Fruit fly (Drosophila melanogaster) whole organism, embryonic: ENCODE data around the gene CG9706.

ENCODE experiments used
- Atf6 ChIP-seq: fragments of 200-800 bp; sonication (Bioruptor generic); IDR thresholded peaks from 2 replicates; pipeline ENCODE4 v1.3.6; 2022; ENCODE audit warnings: missing biosample characterization, missing genetic modification characterization
- BEAF-32 ChIP-seq: fragments of 200-800 bp; sonication (Bioruptor generic); optimal IDR thresholded peaks from 3 replicates; lab custom pipeline; 2017; ENCODE audit warnings: missing biosample characterization, missing genetic modification characterization, mild to moderate bottlenecking, moderate library complexity, missing genetic modification reagents
- CG10321 ChIP-seq: fragments of 200-800 bp; sonication (Bioruptor generic); IDR thresholded peaks from 2 replicates; pipeline ENCODE4 v1.3.6; 2022; ENCODE audit warnings: missing biosample characterization, missing genetic modification characterization
- CG11093 ChIP-seq: fragments of 200-800 bp; sonication (Bioruptor generic); IDR thresholded peaks from 3 replicates; pipeline ENCODE4 v1.3.6; 2022; ENCODE audit warnings: missing biosample characterization, missing genetic modification characterization
- CG11560 ChIP-seq: fragments of 200-800 bp; sonication (Bioruptor generic); IDR thresholded peaks from 3 replicates; pipeline ENCODE4 v1.3.6; 2022; ENCODE audit warnings: missing biosample characterization, missing genetic modification characterization
- CG12219 ChIP-seq: fragments of 200-800 bp; sonication (Bioruptor generic); optimal IDR thresholded peaks from 3 replicates; lab custom pipeline; 2018; ENCODE audit warnings: missing biosample characterization, mild to moderate bottlenecking, missing genetic modification characterization
- CG12942 ChIP-seq: fragments of 200-800 bp; sonication (Bioruptor generic); optimal IDR thresholded peaks from 3 replicates; lab custom pipeline; 2016; ENCODE audit warnings: missing biosample characterization, missing genetic modification characterization
- CG14710 ChIP-seq: fragments of 200-800 bp; sonication (Bioruptor generic); optimal IDR thresholded peaks from 3 replicates; lab custom pipeline; 2019; ENCODE audit warnings: missing biosample characterization, mild to moderate bottlenecking, missing genetic modification characterization, moderate library complexity
- CG15601 ChIP-seq: fragments of 200-800 bp; sonication (Bioruptor generic); optimal IDR thresholded peaks from 3 replicates; lab custom pipeline; 2019; ENCODE audit warnings: missing biosample characterization, mild to moderate bottlenecking, missing genetic modification characterization, moderate library complexity
- CG16863 ChIP-seq: fragments of 200-800 bp; sonication (Bioruptor generic); optimal IDR thresholded peaks from 3 replicates; lab custom pipeline; 2016; ENCODE audit warnings: missing biosample characterization, missing genetic modification characterization
- CG17385 ChIP-seq: fragments of 200-800 bp; sonication (Bioruptor generic); optimal IDR thresholded peaks from 3 replicates; lab custom pipeline; 2018; ENCODE audit warnings: missing biosample characterization, mild to moderate bottlenecking, missing genetic modification characterization
- CG32532 ChIP-seq: fragments of 200-800 bp; sonication (Bioruptor generic); IDR thresholded peaks from 2 replicates; pipeline ENCODE4 v1.3.6; 2022; ENCODE audit warnings: missing biosample characterization, missing genetic modification characterization
- CG33557 ChIP-seq: fragments of 200-800 bp; sonication (Bioruptor generic); optimal IDR thresholded peaks from 2 replicates; lab custom pipeline; 2019; ENCODE audit warnings: missing biosample characterization, mild to moderate bottlenecking, missing genetic modification characterization, moderate library complexity
- CG34376 ChIP-seq: fragments of 200-800 bp; sonication (Bioruptor generic); optimal IDR thresholded peaks from 2 replicates; lab custom pipeline; 2018; ENCODE audit warnings: missing biosample characterization, mild to moderate bottlenecking, missing genetic modification characterization
- CG3847 ChIP-seq: fragments of 200-800 bp; sonication (Bioruptor generic); IDR thresholded peaks from 2 replicates; pipeline ENCODE4 v1.3.6; 2022; ENCODE audit warnings: missing biosample characterization, missing genetic modification characterization
- CG6689 ChIP-seq: fragments of 200-800 bp; sonication (Bioruptor generic); IDR thresholded peaks from 2 replicates; pipeline ENCODE4 v1.3.6; 2022; ENCODE audit warnings: missing biosample characterization, missing genetic modification characterization
- CG8388 ChIP-seq: fragments of 200-800 bp; sonication (Bioruptor generic); optimal IDR thresholded peaks from 2 replicates; lab custom pipeline; 2019; ENCODE audit warnings: missing biosample characterization, mild to moderate bottlenecking, missing genetic modification characterization, moderate library complexity
- CG9609 ChIP-seq: fragments of 200-800 bp; sonication (Bioruptor generic); optimal IDR thresholded peaks from 3 replicates; lab custom pipeline; 2016; ENCODE audit warnings: missing biosample characterization, missing genetic modification characterization
- CG9797 ChIP-seq: fragments of 200-800 bp; sonication (Bioruptor generic); optimal IDR thresholded peaks from 3 replicates; lab custom pipeline; 2018; ENCODE audit warnings: missing biosample characterization, mild to moderate bottlenecking, missing genetic modification characterization
- CG9932 ChIP-seq: fragments of 200-800 bp; sonication (Bioruptor generic); IDR thresholded peaks from 2 replicates; pipeline ENCODE4 v1.3.6; 2022; ENCODE audit warnings: missing biosample characterization, missing genetic modification characterization
- Dll ChIP-seq: fragments of 200-800 bp; sonication (Bioruptor generic); IDR thresholded peaks from 4 replicates; pipeline ENCODE4 v1.3.6; 2022; ENCODE audit warnings: missing biosample characterization, missing genetic modification characterization; ENCODE audit not compliant: partially characterized antibody
- Dref ChIP-seq: fragments of 200-800 bp; sonication (Bioruptor generic); IDR thresholded peaks from 2 replicates; pipeline ENCODE4 v1.3.6; 2022; ENCODE audit warnings: missing biosample characterization, missing genetic modification characterization
- MBD-R2 ChIP-seq: fragments of 200-800 bp; sonication (Bioruptor generic); IDR thresholded peaks from 2 replicates; pipeline ENCODE4 v1.3.6; 2022; ENCODE audit warnings: missing biosample characterization, missing genetic modification characterization
- MESR4 ChIP-seq: fragments of 200-800 bp; sonication (Bioruptor generic); optimal IDR thresholded peaks from 2 replicates; lab custom pipeline; 2018; ENCODE audit warnings: missing biosample characterization, mild to moderate bottlenecking, missing genetic modification characterization, moderate library complexity
- Med ChIP-seq: fragments of 200-800 bp; sonication (Bioruptor generic); peaks from one replicate; lab custom pipeline; 2016; ENCODE audit warnings: missing biosample characterization, missing genetic modification characterization, mild to moderate bottlenecking, inconsistent platforms, moderate library complexity
- NFAT ChIP-seq: fragments of 200-800 bp; sonication (Bioruptor generic); IDR thresholded peaks from 2 replicates; pipeline ENCODE4 v1.3.6; 2022; ENCODE audit warnings: missing biosample characterization, missing genetic modification characterization
- Poxn ChIP-seq: fragments of 200-800 bp; sonication (Bioruptor generic); IDR thresholded peaks from 2 replicates; pipeline ENCODE4 v1.3.6; 2022; ENCODE audit warnings: missing biosample characterization, missing genetic modification characterization
- Rfx ChIP-seq: fragments of 200-800 bp; sonication (Bioruptor generic); IDR thresholded peaks from 2 replicates; pipeline ENCODE4 v1.3.6; 2022; ENCODE audit warnings: missing biosample characterization, missing genetic modification characterization
- Scr ChIP-seq: fragments of 200-800 bp; sonication (Bioruptor generic); IDR thresholded peaks from 2 replicates; pipeline ENCODE4 v1.3.6; 2022; ENCODE audit warnings: missing biosample characterization, missing genetic modification characterization; ENCODE audit not compliant: partially characterized antibody
- Sin3A ChIP-seq: fragments of >200 bp; optimal IDR thresholded peaks from 2 replicates; lab custom pipeline; 2018
- Sox100B ChIP-seq: fragments of 200-800 bp; sonication (Bioruptor generic); optimal IDR thresholded peaks from 3 replicates; lab custom pipeline; 2018; ENCODE audit warnings: missing biosample characterization, mild to moderate bottlenecking, missing genetic modification characterization
- Stat92E ChIP-seq, 3 experiments: fragments of >200 bp in 2 of 3; fragments of 200-800 bp in 1 of 3; sonication (Bioruptor generic) in 1 of 3; optimal IDR thresholded peaks; 2 replicates each; lab custom pipeline; 2017 to 2019; ENCODE audit warnings: missing biosample characterization in 3 of 3, missing genetic modification characterization in 3 of 3, mild to moderate bottlenecking in 1 of 3, moderate library complexity in 1 of 3
- ac ChIP-seq: fragments of 200-800 bp; sonication (Bioruptor generic); optimal IDR thresholded peaks from 3 replicates; lab custom pipeline; 2017; ENCODE audit warnings: missing biosample characterization, mild to moderate bottlenecking, missing genetic modification characterization
- bigmax ChIP-seq: fragments of 200-800 bp; sonication (Bioruptor generic); optimal IDR thresholded peaks from 2 replicates; lab custom pipeline; 2018; ENCODE audit warnings: missing biosample characterization, mild to moderate bottlenecking, missing genetic modification characterization
- eve ChIP-seq, 2 experiments: fragments of >200 bp; optimal IDR thresholded peaks; 2 replicates each; lab custom pipeline; 2017; ENCODE audit warnings: missing biosample characterization in 2 of 2, missing genetic modification characterization in 2 of 2
- exex ChIP-seq: fragments of 200-800 bp; sonication (Bioruptor generic); optimal IDR thresholded peaks from 4 replicates; lab custom pipeline; 2018; ENCODE audit warnings: missing biosample characterization, mild to moderate bottlenecking, missing genetic modification characterization, moderate library complexity
- grn ChIP-seq: fragments of 200-800 bp; sonication (Bioruptor generic); optimal IDR thresholded peaks from 3 replicates; lab custom pipeline; 2017; ENCODE audit warnings: missing biosample characterization, missing genetic modification characterization
- hth ChIP-seq: fragments of >200 bp; optimal IDR thresholded peaks from 2 replicates; lab custom pipeline; 2017; ENCODE audit warnings: inconsistent platforms
- jing ChIP-seq: fragments of 200-800 bp; sonication (Bioruptor generic); optimal IDR thresholded peaks from 2 replicates; lab custom pipeline; 2018; ENCODE audit warnings: missing biosample characterization, mild to moderate bottlenecking, missing genetic modification characterization
- kay ChIP-seq: fragments of 200-800 bp; sonication (Bioruptor generic); optimal IDR thresholded peaks from 2 replicates; lab custom pipeline; 2016; ENCODE audit warnings: missing biosample characterization, missing genetic modification characterization
- otp ChIP-seq: fragments of 200-800 bp; sonication (Bioruptor generic); IDR thresholded peaks from 3 replicates; pipeline ENCODE4, ENCODE4 v1.3.6; 2022; ENCODE audit warnings: missing biosample characterization, missing genetic modification characterization
- pho ChIP-seq: fragments of 200-800 bp; sonication (Bioruptor generic); optimal IDR thresholded peaks from 2 replicates; lab custom pipeline; 2016; ENCODE audit warnings: missing biosample characterization, missing genetic modification characterization
- phol ChIP-seq: fragments of 200-800 bp; sonication (Bioruptor generic); optimal IDR thresholded peaks from 3 replicates; lab custom pipeline; 2018; ENCODE audit warnings: missing biosample characterization, mild to moderate bottlenecking, missing genetic modification characterization, moderate library complexity
- pum ChIP-seq: fragments of 200-800 bp; sonication (Bioruptor generic); optimal IDR thresholded peaks from 2 replicates; lab custom pipeline; 2016; ENCODE audit warnings: missing biosample characterization, missing genetic modification characterization
- repo ChIP-seq: fragments of 200-800 bp; sonication (Bioruptor generic); optimal IDR thresholded peaks from 2 replicates; lab custom pipeline; 2016; ENCODE audit warnings: missing biosample characterization, missing genetic modification characterization
- row ChIP-seq: fragments of 200-800 bp; sonication (Bioruptor generic); IDR thresholded peaks from 3 replicates; pipeline ENCODE4 v1.3.6; 2022; ENCODE audit warnings: missing biosample characterization, missing genetic modification characterization
- run ChIP-seq: fragments of 200-800 bp; sonication (Bioruptor generic); optimal IDR thresholded peaks from 3 replicates; lab custom pipeline; 2018; ENCODE audit warnings: missing biosample characterization, mild to moderate bottlenecking, missing genetic modification characterization
- slp2 ChIP-seq: fragments of 200-800 bp; sonication (Bioruptor generic); optimal IDR thresholded peaks from 2 replicates; lab custom pipeline; 2016; ENCODE audit warnings: missing biosample characterization, missing genetic modification characterization
- sob ChIP-seq: fragments of 200-800 bp; sonication (Bioruptor generic); IDR thresholded peaks from 2 replicates; pipeline ENCODE4 v1.3.6; 2022; ENCODE audit warnings: missing biosample characterization, missing genetic modification characterization
- toy ChIP-seq: fragments of 200-800 bp; sonication (Bioruptor generic); IDR thresholded peaks from 2 replicates; pipeline ENCODE4 v1.3.6; 2022; ENCODE audit warnings: missing biosample characterization, missing genetic modification characterization
- zen2 ChIP-seq: fragments of 200-800 bp; sonication (Bioruptor generic); IDR thresholded peaks from 3 replicates; pipeline ENCODE4 v1.3.6; 2022; ENCODE audit warnings: missing biosample characterization, missing genetic modification characterization; ENCODE audit not compliant: partially characterized antibody
- zfh1 ChIP-seq: fragments of 200-800 bp; sonication (Bioruptor generic); IDR thresholded peaks from 3 replicates; pipeline ENCODE4 v1.3.6; 2022; ENCODE audit warnings: missing biosample characterization, missing genetic modification characterization

The CG9706 gene

DNA sequence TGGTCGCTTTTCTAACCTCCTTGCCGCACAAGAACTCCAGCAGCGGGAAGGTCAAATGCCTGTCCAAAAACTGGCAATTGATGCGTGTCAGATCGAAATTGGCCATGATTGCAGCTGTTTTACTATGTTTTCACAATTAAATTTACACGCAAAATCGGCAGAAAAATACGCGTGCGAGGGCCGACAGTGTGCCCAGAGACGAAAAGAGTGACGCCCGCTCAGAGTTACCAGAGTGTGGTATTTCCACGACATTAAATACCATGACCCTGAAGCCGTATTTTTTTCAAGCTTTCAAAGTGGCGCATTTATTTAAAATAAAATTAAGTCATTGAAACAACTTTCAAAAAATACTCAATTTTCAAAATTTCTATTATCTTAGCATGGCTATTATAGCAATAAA lies 3.9 kb downstream of the CG9706 start, which contains the start of gene eIF3e (continued):
- TF ChIP-seq CG11093 (GFP tag; lab: Robert Waterston, UW) (no peak), CG6689 (GFP tag; lab: Robert Waterston, UW) (peak; percentile 23; the same call in 1 of the 2 replicates), eve (GFP tag; optimal IDR thresholded peaks at IDR 0.05; lab: Kevin White, UChicago) (no peak), CG15601 (tag; lab: Kevin White, UChicago) (no peak), ac (no peak), CG10321 (GFP tag; lab: Robert Waterston, UW) (no peak), toy (GFP tag; lab: Robert Waterston, UW) (no peak), CG16863 (GFP tag; lab: Kevin White, UChicago) (no peak), CG33557 (GFP tag; lab: Kevin White, UChicago) (no peak), Rfx (GFP tag; lab: Robert Waterston, UW) (peak; percentile 43; the same call in 1 of the 2 replicates), slp2 (no peak), Sox100B (GFP tag; lab: Kevin White, UChicago) (no peak), CG17385 (no peak), kay (GFP tag; lab: Kevin White, UChicago) (no peak), jing (GFP tag; lab: Kevin White, UChicago) (no peak), zen2 (no peak), Med (GFP tag; lab: Kevin White, UChicago) (peak; percentile 52), CG12219 (no peak), BEAF-32 (peak; percentile 28), CG34376 (GFP tag; lab: Kevin White, UChicago) (no peak), CG9932 (GFP tag; lab: Robert Waterston, UW) (peak; percentile 37; the same call in 1 of the 2 replicates), phol (tag; lab: Kevin White, UChicago) (peak; percentile 77), MESR4 (GFP tag; lab: Kevin White, UChicago) (peak; percentile 99), CG9797 (peak; percentile 78), grn (GFP tag; lab: Kevin White, UChicago) (no peak), hth (lab: Kevin White, UChicago) (no peak), CG8388 (no peak), run (tag; lab: Kevin White, UChicago) (no peak), NFAT (GFP tag; lab: Robert Waterston, UW) (no peak), CG14710 (tag; lab: Kevin White, UChicago) (peak; percentile 40), repo (GFP tag; lab: Kevin White, UChicago) (no peak), bigmax (GFP tag; lab: Kevin White, UChicago) (peak; percentile 86), CG12942 (no peak), Poxn (no peak), Stat92E (GFP tag; optimal IDR thresholded peaks at IDR 0.05; lab: Kevin White, UChicago) (no peak), row (peak; percentile 51), pum (GFP tag; lab: Kevin White, UChicago) (no peak), CG9609 (GFP tag; lab: Kevin White, UChicago) (no peak), otp (GFP tag; lab: Robert Waterston, UW) (no peak), zfh1 (no peak), MBD-R2 (GFP tag; lab: Robert Waterston, UW) (peak; percentile 65), Dref (GFP tag; lab: Robert Waterston, UW) (no peak), CG32532 (GFP tag; lab: Robert Waterston, UW) (no peak), Dll (GFP tag; lab: Robert Waterston, UW) (peak; percentile 54; the same call in 1 of the 4 replicates), sob (GFP tag; lab: Robert Waterston, UW) (0 out of 2 replicates have a peak, but pooled peaks have one; percentile 8), Atf6 (no peak), pho (GFP tag; lab: Kevin White, UChicago) (no peak), CG3847 (peak; percentile 57; the same call in 1 of the 2 replicates), Scr (peak; percentile 51), exex (no peak), CG11560 (tag; lab: Robert Waterston, UW) (no peak), Sin3A (peak; percentile 93)
